Fruit fly (Drosophila melanogaster) whole organism, embryonic: Measurements from ENCODE around the gene BOD1.
A peak's percentile ranks its signal among the peaks of the same experiment; 100 is the strongest.

Experiments used
- Antp ChIP-seq: fragments of 200-800 bp; sonication (Bioruptor generic); optimal IDR thresholded peaks from 3 replicates; lab custom pipeline; 2016; ENCODE audit warnings: missing biosample characterization, missing genetic modification characterization
- CG10209 ChIP-seq: fragments of 200-800 bp; sonication (Bioruptor generic); optimal IDR thresholded peaks from 3 replicates; lab custom pipeline; 2017; ENCODE audit warnings: missing biosample characterization, mild to moderate bottlenecking, missing genetic modification characterization, missing genetic modification reagents
- CG1024 ChIP-seq: fragments of 200-800 bp; sonication (Bioruptor generic); IDR thresholded peaks from 2 replicates; pipeline ENCODE4 v1.3.6; 2022; ENCODE audit warnings: missing biosample characterization, missing genetic modification characterization
- CG14965 ChIP-seq: fragments of 200-800 bp; sonication (Bioruptor generic); optimal IDR thresholded peaks from 2 replicates; lab custom pipeline; 2016; ENCODE audit warnings: missing biosample characterization, missing genetic modification characterization, borderline replicate concordance
- CG18262 ChIP-seq: fragments of 200-800 bp; optimal IDR thresholded peaks from 3 replicates; lab custom pipeline; 2019; ENCODE audit warnings: missing biosample characterization, mild to moderate bottlenecking, missing genetic modification characterization, moderate library complexity
- CG18764 ChIP-seq: fragments of 200-800 bp; sonication (Bioruptor generic); optimal IDR thresholded peaks from 3 replicates; lab custom pipeline; 2016; ENCODE audit warnings: missing biosample characterization, missing genetic modification characterization
- CG31388 ChIP-seq: fragments of 200-800 bp; sonication (Bioruptor generic); optimal IDR thresholded peaks from 2 replicates; lab custom pipeline; 2016; ENCODE audit warnings: missing biosample characterization, missing genetic modification characterization
- CG32767 ChIP-seq: fragments of 200-800 bp; sonication (Bioruptor generic); IDR thresholded peaks from 2 replicates; pipeline ENCODE4 v1.3.6; 2022; ENCODE audit warnings: missing biosample characterization, missing genetic modification characterization
- CG3995 ChIP-seq: fragments of 200-800 bp; sonication (Bioruptor generic); optimal IDR thresholded peaks from 3 replicates; lab custom pipeline; 2016; ENCODE audit warnings: missing biosample characterization, missing genetic modification characterization
- CG4360 ChIP-seq: fragments of 200-800 bp; sonication (Bioruptor generic); IDR thresholded peaks from 2 replicates; pipeline ENCODE4 v1.3.6; 2022; ENCODE audit warnings: missing biosample characterization, missing genetic modification characterization
- CG5953 ChIP-seq: fragments of 200-800 bp; sonication (Bioruptor generic); IDR thresholded peaks from 2 replicates; pipeline ENCODE4 v1.3.6; 2022; ENCODE audit warnings: missing biosample characterization, missing genetic modification characterization
- CG7556 ChIP-seq: fragments of 200-800 bp; sonication (Bioruptor generic); optimal IDR thresholded peaks from 2 replicates; lab custom pipeline; 2017; ENCODE audit warnings: missing biosample characterization, mild to moderate bottlenecking, missing genetic modification characterization
- CG8944 ChIP-seq: fragments of 200-800 bp; sonication (Bioruptor generic); optimal IDR thresholded peaks from 3 replicates; lab custom pipeline; 2016; ENCODE audit warnings: missing biosample characterization, missing genetic modification characterization
- Camta ChIP-seq: fragments of 200-800 bp; sonication (Bioruptor generic); optimal IDR thresholded peaks from 2 replicates; lab custom pipeline; 2016; ENCODE audit warnings: missing biosample characterization, missing genetic modification characterization
- CkIIα-i1 ChIP-seq: fragments of 200-800 bp; sonication (Bioruptor generic); IDR thresholded peaks from 2 replicates; pipeline ENCODE4 v1.3.6; 2022; ENCODE audit warnings: missing biosample characterization, missing genetic modification characterization
- D ChIP-seq, 2 experiments: fragments of 200-800 bp in 1 of 2; fragments of >200 bp in 1 of 2; sonication (Bioruptor generic) in 1 of 2; optimal IDR thresholded peaks; 2 replicates in 1 of 2; 3 replicates in 1 of 2; lab custom pipeline; 2017; ENCODE audit warnings: mild to moderate bottlenecking in 1 of 2, missing biosample characterization in 1 of 2, missing genetic modification characterization in 1 of 2, missing genetic modification reagents in 1 of 2
- Dip2 ChIP-seq: fragments of 200-800 bp; sonication (Bioruptor generic); IDR thresholded peaks from 2 replicates; pipeline ENCODE4 v1.3.6; 2022; ENCODE audit warnings: missing biosample characterization, missing genetic modification characterization
- ERR ChIP-seq: fragments of 200-800 bp; sonication (Bioruptor generic); optimal IDR thresholded peaks from 2 replicates; lab custom pipeline; 2016; ENCODE audit warnings: missing biosample characterization, missing genetic modification characterization
- Ets65A ChIP-seq: fragments of 200-800 bp; sonication (Bioruptor generic); peaks from one replicate; lab custom pipeline; 2016; ENCODE audit warnings: missing biosample characterization, missing genetic modification characterization
- Fer3 ChIP-seq: fragments of 200-800 bp; sonication (Bioruptor generic); optimal IDR thresholded peaks from 2 replicates; lab custom pipeline; 2018; ENCODE audit warnings: missing biosample characterization, mild to moderate bottlenecking, missing genetic modification characterization, moderate library complexity
- Gsc ChIP-seq: fragments of 200-800 bp; sonication (Bioruptor generic); IDR thresholded peaks from 2 replicates; pipeline ENCODE4 v1.3.6; 2022; ENCODE audit warnings: missing biosample characterization, missing genetic modification characterization
- Hmx ChIP-seq: fragments of 200-800 bp; sonication (Bioruptor generic); optimal IDR thresholded peaks from 2 replicates; lab custom pipeline; 2016; ENCODE audit warnings: missing biosample characterization, missing genetic modification characterization
- Hr51 ChIP-seq, 2 experiments: fragments of 200-800 bp; sonication (Bioruptor generic); optimal IDR thresholded peaks; 2 replicates in 1 of 2; 3 replicates in 1 of 2; lab custom pipeline; 2016 to 2018; ENCODE audit warnings: missing biosample characterization in 2 of 2, missing genetic modification characterization in 2 of 2, mild to moderate bottlenecking in 1 of 2, moderate library complexity in 1 of 2
- Jarid2 ChIP-seq: fragments of 200-800 bp; sonication (Bioruptor generic); optimal IDR thresholded peaks from 3 replicates; lab custom pipeline; 2017; ENCODE audit warnings: mild to moderate bottlenecking, missing biosample characterization, missing genetic modification reagents, missing genetic modification characterization
- MTF-1 ChIP-seq: fragments of 200-800 bp; sonication (Bioruptor generic); optimal IDR thresholded peaks from 2 replicates; lab custom pipeline; 2018; ENCODE audit warnings: missing biosample characterization, mild to moderate bottlenecking, missing genetic modification characterization, borderline replicate concordance
- Meics ChIP-seq: fragments of 200-800 bp; sonication (Bioruptor generic); optimal IDR thresholded peaks from 2 replicates; lab custom pipeline; 2017; ENCODE audit warnings: missing biosample characterization, mild to moderate bottlenecking, missing genetic modification characterization
- Myb ChIP-seq: fragments of 200-800 bp; sonication (Bioruptor generic); optimal IDR thresholded peaks from 2 replicates; lab custom pipeline; 2016; ENCODE audit warnings: missing biosample characterization, missing genetic modification characterization
- Opbp ChIP-seq: fragments of 200-800 bp; sonication (Bioruptor generic); IDR thresholded peaks from 3 replicates; pipeline ENCODE4 v1.3.6; 2022; ENCODE audit warnings: missing biosample characterization, missing genetic modification characterization; ENCODE audit not compliant: partially characterized antibody
- Pdp1 ChIP-seq, 2 experiments: fragments of 200-800 bp; sonication (Bioruptor generic); optimal IDR thresholded peaks; 3 replicates each; lab custom pipeline; 2016; ENCODE audit warnings: missing biosample characterization in 2 of 2, missing genetic modification characterization in 2 of 2, mild to moderate bottlenecking in 1 of 2, moderate library complexity in 1 of 2
- Ptx1 ChIP-seq: fragments of 200-800 bp; sonication (Bioruptor generic); IDR thresholded peaks from 2 replicates; pipeline ENCODE4 v1.3.6; 2022; ENCODE audit warnings: missing biosample characterization, missing genetic modification characterization
- Ravus ChIP-seq: fragments of 200-800 bp; sonication (Bioruptor generic); IDR thresholded peaks from 2 replicates; pipeline ENCODE4 v1.3.6; 2022; ENCODE audit warnings: missing biosample characterization, missing genetic modification characterization
- Sry-β ChIP-seq: fragments of 200-800 bp; sonication (Bioruptor generic); optimal IDR thresholded peaks from 2 replicates; lab custom pipeline; 2018; ENCODE audit warnings: missing biosample characterization, mild to moderate bottlenecking, missing genetic modification characterization, moderate library complexity
- al ChIP-seq: fragments of 200-800 bp; sonication (Bioruptor generic); IDR thresholded peaks from 2 replicates; pipeline ENCODE4 v1.3.6; 2022; ENCODE audit warnings: missing biosample characterization, missing genetic modification characterization
- ase ChIP-seq: fragments of 200-800 bp; sonication (Bioruptor generic); IDR thresholded peaks from 3 replicates; pipeline ENCODE4 v1.3.6; 2022; ENCODE audit warnings: missing biosample characterization, missing genetic modification characterization
- dpn ChIP-seq, 2 experiments: fragments of 200-800 bp; sonication (Bioruptor generic); optimal IDR thresholded peaks; 3 replicates each; lab custom pipeline; 2016; ENCODE audit warnings: missing biosample characterization in 2 of 2, missing genetic modification characterization in 2 of 2
- ham ChIP-seq: fragments of 200-800 bp; sonication (Bioruptor generic); IDR thresholded peaks from 2 replicates; pipeline ENCODE4 v1.3.6; 2022; ENCODE audit warnings: missing biosample characterization, missing genetic modification characterization
- her ChIP-seq: fragments of 200-800 bp; sonication (Bioruptor generic); optimal IDR thresholded peaks from 2 replicates; lab custom pipeline; 2016; ENCODE audit warnings: missing biosample characterization, missing genetic modification characterization
- hth ChIP-seq: fragments of >200 bp; optimal IDR thresholded peaks from 2 replicates; lab custom pipeline; 2017; ENCODE audit warnings: inconsistent platforms
- kay ChIP-seq: fragments of 200-800 bp; sonication (Bioruptor generic); optimal IDR thresholded peaks from 2 replicates; lab custom pipeline; 2016; ENCODE audit warnings: missing biosample characterization, missing genetic modification characterization
- luna ChIP-seq: fragments of 200-800 bp; sonication (Bioruptor generic); optimal IDR thresholded peaks from 2 replicates; lab custom pipeline; 2016; ENCODE audit warnings: missing biosample characterization, missing genetic modification characterization
- nmo ChIP-seq: fragments of 200-800 bp; sonication (Bioruptor generic); optimal IDR thresholded peaks from 2 replicates; lab custom pipeline; 2018; ENCODE audit warnings: missing biosample characterization, mild to moderate bottlenecking, missing genetic modification characterization, moderate library complexity
- p53 ChIP-seq: fragments of 200-800 bp; sonication (Bioruptor generic); optimal IDR thresholded peaks from 2 replicates; lab custom pipeline; 2016; ENCODE audit warnings: missing biosample characterization, missing genetic modification characterization
- pb ChIP-seq: fragments of 200-800 bp; sonication (Bioruptor generic); optimal IDR thresholded peaks from 3 replicates; lab custom pipeline; 2016; ENCODE audit warnings: missing biosample characterization, missing genetic modification characterization
- pho ChIP-seq: fragments of 200-800 bp; sonication (Bioruptor generic); optimal IDR thresholded peaks from 2 replicates; lab custom pipeline; 2016; ENCODE audit warnings: missing biosample characterization, missing genetic modification characterization
- psq ChIP-seq: fragments of 200-800 bp; sonication (Bioruptor generic); optimal IDR thresholded peaks from 2 replicates; lab custom pipeline; 2017; ENCODE audit warnings: missing biosample characterization, missing genetic modification characterization
- pzg ChIP-seq: fragments of 200-800 bp; sonication (Bioruptor generic); optimal IDR thresholded peaks from 3 replicates; lab custom pipeline; 2018; ENCODE audit warnings: missing biosample characterization, mild to moderate bottlenecking, missing genetic modification characterization, moderate library complexity
- sc ChIP-seq, 3 experiments: fragments of >200 bp in 2 of 3; fragments of 200-800 bp in 1 of 3; sonication (Bioruptor generic) in 1 of 3; optimal IDR thresholded peaks; 2 replicates in 2 of 3; 3 replicates in 1 of 3; lab custom pipeline; 2017; ENCODE audit warnings: mild to moderate bottlenecking in 1 of 3, missing biosample characterization in 1 of 3, missing genetic modification characterization in 1 of 3, missing genetic modification reagents in 1 of 3
- schlank ChIP-seq: fragments of 200-800 bp; sonication (Bioruptor generic); optimal IDR thresholded peaks from 2 replicates; lab custom pipeline; 2018; ENCODE audit warnings: missing biosample characterization, mild to moderate bottlenecking, missing genetic modification characterization
- tio ChIP-seq: fragments of 200-800 bp; sonication (Bioruptor generic); optimal IDR thresholded peaks from 2 replicates; lab custom pipeline; 2017; ENCODE audit warnings: missing biosample characterization, missing genetic modification characterization, inconsistent platforms

The BOD1 gene

DNA sequence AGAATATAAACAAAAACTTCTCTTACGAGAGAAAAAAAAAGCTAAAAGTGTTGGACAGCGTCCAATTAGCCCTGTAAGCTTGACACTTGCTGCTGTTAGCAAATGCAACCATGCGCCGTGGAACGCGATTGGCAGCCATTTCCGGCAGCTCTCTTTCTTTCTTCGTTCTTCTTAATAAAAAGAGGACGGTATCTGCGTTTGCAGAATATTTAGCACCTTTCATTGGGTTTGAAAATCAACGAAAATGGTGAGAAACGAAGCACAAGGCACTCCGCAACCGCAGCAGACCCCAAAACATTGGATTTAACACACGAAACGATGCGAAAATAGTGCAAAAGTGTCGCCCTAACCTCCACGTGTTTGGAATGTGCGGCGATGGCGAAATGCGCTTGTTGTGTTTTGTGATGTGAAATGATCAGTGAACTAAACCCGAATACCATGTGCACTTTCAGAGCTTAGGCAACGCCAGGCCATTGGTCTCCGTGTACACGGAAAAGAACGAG lies 15.3 kb upstream of the BOD1 start, which contains the start of gene RpL4 (continued):
- TF ChIP-seq CG1024 (GFP tag; lab: Robert Waterston, UW) = peak; percentile 83
- peak; percentile 66 for TF ChIP-seq CG18764 (GFP tag; lab: Kevin White, UChicago)
- peak; percentile 45 for TF ChIP-seq pzg (GFP tag; lab: Kevin White, UChicago)
- TF ChIP-seq Fer3 = peak; percentile 85
- TF ChIP-seq ase (GFP tag; lab: Robert Waterston, UW) = peak; percentile 74; the same call in 2 of the 3 replicates
- peak; percentile 44 for TF ChIP-seq CG8944
- no peak; the same call in 1 of the 2 replicates for TF ChIP-seq Ravus
- TF ChIP-seq CG31388 (GFP tag; lab: Kevin White, UChicago) = peak; percentile 9
- TF ChIP-seq sc (optimal IDR thresholded peaks at IDR 0.05; lab: Kevin White, UChicago) = no peak
- TF ChIP-seq sc (GFP tag; optimal IDR thresholded peaks at IDR 0.05; lab: Kevin White, UChicago) = peak; percentile 88
- peak; percentile 61 for TF ChIP-seq al
- TF ChIP-seq ham (GFP tag; lab: Robert Waterston, UW) = no peak
- TF ChIP-seq CG18262 = peak; percentile 64
- peak; percentile 88 for TF ChIP-seq CG5953
- peak; percentile 52 to 82 for TF ChIP-seq dpn (GFP tag; optimal IDR thresholded peaks at IDR 0.05; lab: Kevin White, UChicago)
- no peak for TF ChIP-seq CG14965 (GFP tag; lab: Kevin White, UChicago)
- TF ChIP-seq Meics (GFP tag; lab: Kevin White, UChicago) = peak; percentile 93
- TF ChIP-seq schlank = peak; percentile 88
- no peak for TF ChIP-seq Gsc (GFP tag; lab: Robert Waterston, UW)
- TF ChIP-seq tio = no peak
- TF ChIP-seq pho (GFP tag; lab: Kevin White, UChicago) = peak; percentile 77
- TF ChIP-seq D (optimal IDR thresholded peaks at IDR 0.05; lab: Kevin White, UChicago) = no peak
- peak; percentile 77 for TF ChIP-seq D (GFP tag; optimal IDR thresholded peaks at IDR 0.05; lab: Kevin White, UChicago)
- TF ChIP-seq ERR (GFP tag; lab: Kevin White, UChicago) = no peak
- 0 out of 3 replicates have a peak, but pooled peaks have one; percentile 31 for TF ChIP-seq Opbp (GFP tag; lab: Robert Waterston, UW)
- TF ChIP-seq Antp = peak; percentile 53
- peak; percentile 88 for TF ChIP-seq Sry-β (GFP tag; lab: Kevin White, UChicago)
- peak; percentile 98 for TF ChIP-seq Ets65A (GFP tag; lab: Kevin White, UChicago)
- TF ChIP-seq hth (lab: Kevin White, UChicago) = no peak
- TF ChIP-seq Hr51 (GFP tag; optimal IDR thresholded peaks at IDR 0.05; lab: Kevin White, UChicago) = peak; percentile 76 to 79
- TF ChIP-seq her = peak; percentile 68
- TF ChIP-seq Hmx (GFP tag; lab: Kevin White, UChicago) = peak; percentile 8
- TF ChIP-seq Ptx1 (GFP tag; lab: Robert Waterston, UW) = peak; percentile 71
- TF ChIP-seq Myb (GFP tag; lab: Kevin White, UChicago) = peak; percentile 43
- TF ChIP-seq Pdp1 (GFP tag; optimal IDR thresholded peaks at IDR 0.05; lab: Kevin White, UChicago) = peak; percentile 61 to 62
- no peak for TF ChIP-seq Dip2 (GFP tag; lab: Robert Waterston, UW)
- 0 out of 2 replicates have a peak, but pooled peaks have one; percentile 54 for TF ChIP-seq CG32767 (GFP tag; lab: Robert Waterston, UW)
- TF ChIP-seq nmo (GFP tag; lab: Kevin White, UChicago) = peak; percentile 71
- TF ChIP-seq CG3995 (GFP tag; lab: Kevin White, UChicago) = peak; percentile 55
- peak; percentile 67 for TF ChIP-seq CG7556 (GFP tag; lab: Kevin White, UChicago)
- peak; percentile 82 for TF ChIP-seq pb (GFP tag; lab: Kevin White, UChicago)
- no peak for TF ChIP-seq CkIIα-i1
- peak; percentile 89 for TF ChIP-seq Camta (GFP tag; lab: Kevin White, UChicago)
- TF ChIP-seq MTF-1 (GFP tag; lab: Kevin White, UChicago) = peak; percentile 96
- peak; percentile 57 for TF ChIP-seq psq
- peak; percentile 50 for TF ChIP-seq Jarid2 (GFP tag; lab: Kevin White, UChicago)
- TF ChIP-seq CG4360 (GFP tag; lab: Robert Waterston, UW) = no peak; the same call in 1 of the 2 replicates
- TF ChIP-seq p53 (GFP tag; lab: Kevin White, UChicago) = peak; percentile 77
- TF ChIP-seq CG10209 (GFP tag; lab: Kevin White, UChicago) = peak; percentile 91
- no peak for TF ChIP-seq kay
- peak; percentile 79 for TF ChIP-seq luna (GFP tag; lab: Kevin White, UChicago)
